Worm (Caenorhabditis elegans): ENCODE data around the gene kars-1.

The kars-1 gene

DNA sequence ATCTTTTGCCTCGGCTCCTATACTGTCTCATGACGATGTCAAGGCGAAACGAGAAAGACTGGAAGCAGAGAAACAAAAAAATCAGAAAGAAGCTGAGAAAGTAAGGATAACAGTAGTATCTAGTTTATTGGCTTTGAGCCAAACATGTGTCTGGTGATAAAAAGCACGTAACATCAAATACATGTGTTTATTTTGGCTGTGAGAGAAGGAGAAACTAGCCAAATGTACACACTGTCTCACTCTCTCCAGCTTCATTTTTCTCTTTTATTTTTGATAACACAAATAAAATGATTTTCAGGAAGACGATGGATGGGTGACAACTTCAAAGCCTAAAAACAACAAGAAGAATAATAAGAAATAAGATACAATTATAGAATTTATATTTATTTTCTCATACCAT, 42.7 kb downstream of the kars-1 start:
- TF ChIP-seq mep-1 (tag; optimal IDR thresholded peaks at IDR 0.05) = no peak
- TF ChIP-seq ces-1 (GFP tag; optimal IDR thresholded peaks at IDR 0.05) = no peak
- no peak for TF ChIP-seq nhr-12 (tag; optimal IDR thresholded peaks at IDR 0.05)
- no peak for TF ChIP-seq ceh-39 (tag; optimal IDR thresholded peaks at IDR 0.05)
- no peak for TF ChIP-seq mls-2 (tag; optimal IDR thresholded peaks at IDR 0.05)
- no peak for TF ChIP-seq nhr-28 (tag; optimal IDR thresholded peaks at IDR 0.05)
- no peak for TF ChIP-seq elt-1 (tag; optimal IDR thresholded peaks at IDR 0.05; ENCODE audit: borderline replicate concordance, insufficient read depth)
- no peak for TF ChIP-seq unc-39 (tag; optimal IDR thresholded peaks at IDR 0.05)
- no peak for TF ChIP-seq ceh-83 (GFP tag; optimal IDR thresholded peaks at IDR 0.05)
- no peak for TF ChIP-seq nhr-237 (tag; optimal IDR thresholded peaks at IDR 0.05)
- TF ChIP-seq ceh-43 (GFP tag; optimal IDR thresholded peaks at IDR 0.05) = no peak
- no peak for TF ChIP-seq zip-8 (tag; optimal IDR thresholded peaks at IDR 0.05)
- TF ChIP-seq unc-62 (GFP tag; optimal IDR thresholded peaks at IDR 0.05) = no peak

DNA sequence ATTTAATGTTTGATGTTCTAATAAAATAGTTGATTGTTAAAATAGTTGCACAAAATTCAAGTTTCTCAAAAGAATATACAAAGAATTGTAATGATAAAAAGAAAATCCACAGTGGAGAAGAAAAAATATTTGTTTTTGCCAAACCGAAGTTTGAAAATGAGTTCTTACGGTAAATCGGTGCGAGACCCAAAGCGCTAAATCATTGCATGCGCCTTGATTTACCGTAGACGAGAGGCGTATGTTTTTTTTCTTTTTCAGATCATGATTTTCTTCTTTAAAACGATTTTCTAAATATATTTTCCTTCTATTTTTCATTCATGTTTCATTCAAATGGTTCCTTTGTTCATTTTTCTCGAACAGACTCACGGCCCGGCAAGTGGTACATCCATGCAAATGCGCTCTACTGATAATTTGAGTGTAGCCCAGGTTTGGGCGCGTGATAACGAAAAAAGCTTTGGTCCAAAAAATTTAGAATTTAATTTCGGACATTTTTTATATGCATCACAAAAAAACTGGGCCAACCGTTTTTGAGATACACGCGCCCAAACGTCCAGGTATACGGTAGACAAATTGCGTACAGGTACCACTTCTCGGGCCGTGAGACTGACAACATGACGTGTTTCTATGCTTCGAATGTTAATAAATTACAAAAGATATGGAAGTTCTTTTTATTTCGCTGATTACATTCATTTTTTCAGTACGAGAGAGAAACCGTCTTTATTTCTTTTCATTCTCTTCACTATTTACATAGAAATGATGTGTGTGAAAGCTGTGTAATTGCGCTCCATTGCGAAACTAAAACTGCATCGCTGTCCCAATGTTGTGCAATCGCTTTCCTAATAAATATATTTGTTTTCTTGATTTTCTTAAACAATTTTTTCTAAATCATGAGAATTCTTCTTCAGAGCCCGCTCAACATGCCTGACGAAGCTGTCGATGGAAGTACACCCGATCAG, 47.0 kb downstream of the kars-1 start, which contains the start of gene znf-598:
Gene znf-598 (plus strand): TSS at position 906 of the 956 bp plus-strand sequence.
- TF ChIP-seq lin-13 (tag; optimal IDR thresholded peaks at IDR 0.05) = no peak
- peak; percentile 29 for TF ChIP-seq mep-1 (tag; optimal IDR thresholded peaks at IDR 0.05)
- no peak for TF ChIP-seq mls-2 (tag; optimal IDR thresholded peaks at IDR 0.05)
- peak; percentile 65 for TF ChIP-seq pha-4 (tag; optimal IDR thresholded peaks at IDR 0.05)
- peak; percentile 1 for TF ChIP-seq sptf-1 (tag; optimal IDR thresholded peaks at IDR 0.05)
- no peak for TF ChIP-seq zip-8 (tag; optimal IDR thresholded peaks at IDR 0.05)
- no peak for TF ChIP-seq ces-1 (GFP tag; optimal IDR thresholded peaks at IDR 0.05)
- peak; percentile 21 for TF ChIP-seq lsy-2 (tag; optimal IDR thresholded peaks at IDR 0.05)
- TF ChIP-seq unc-62 (GFP tag; optimal IDR thresholded peaks at IDR 0.05) = no peak

DNA sequence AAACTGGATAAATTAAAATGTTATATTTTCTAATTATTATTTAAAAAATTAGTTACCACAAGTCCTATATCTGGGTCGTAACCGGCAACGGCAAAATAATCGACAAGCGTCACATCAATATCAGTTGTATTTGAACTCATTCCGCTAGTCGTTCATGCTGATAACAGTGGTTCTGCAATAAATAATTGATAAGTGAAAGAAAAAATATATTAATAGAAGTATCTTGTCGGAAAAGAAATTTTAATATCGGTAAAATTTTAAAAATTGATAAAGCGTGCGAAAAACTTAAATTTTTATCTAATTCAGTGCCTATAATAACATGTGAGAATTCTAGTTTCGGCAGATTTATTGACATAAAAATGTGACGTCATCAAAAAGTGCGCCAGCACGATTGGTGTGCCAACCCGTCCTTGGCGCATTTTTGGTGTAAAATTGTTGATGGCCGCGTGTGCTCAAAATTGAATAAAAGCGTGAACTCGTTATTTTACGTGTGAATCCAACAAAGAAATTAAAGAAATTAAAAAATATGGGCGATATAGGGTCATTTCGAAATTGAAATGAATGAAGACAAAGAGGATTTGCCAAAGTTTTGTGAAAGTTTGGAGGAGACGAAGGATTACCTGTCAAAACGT, 49.7 kb downstream of the kars-1 start, which contains the start of the genes lst-6 and lst-5:
Gene lst-6 (minus strand): TSS at position 140 of the 632 bp plus-strand sequence.
Gene lst-5 (plus strand): TSS at position 544 of the 632 bp plus-strand sequence.
- TF ChIP-seq mep-1 (tag; optimal IDR thresholded peaks at IDR 0.05) (peak; percentile 47), elt-1 (tag; optimal IDR thresholded peaks at IDR 0.05; ENCODE audit: borderline replicate concordance, insufficient read depth) (no peak), hlh-1 (tag; optimal IDR thresholded peaks at IDR 0.05) (no peak), ces-1 (GFP tag; optimal IDR thresholded peaks at IDR 0.05) (peak; percentile 60), lin-13 (tag; optimal IDR thresholded peaks at IDR 0.05) (peak; percentile 22), pha-4 (tag; optimal IDR thresholded peaks at IDR 0.05) (peak; percentile 19), unc-62 (GFP tag; optimal IDR thresholded peaks at IDR 0.05) (peak; percentile 38), nhr-12 (tag; optimal IDR thresholded peaks at IDR 0.05) (no peak), lsy-2 (tag; optimal IDR thresholded peaks at IDR 0.05) (peak; percentile 50), sptf-1 (tag; optimal IDR thresholded peaks at IDR 0.05) (peak; percentile 33), zip-8 (tag; optimal IDR thresholded peaks at IDR 0.05) (peak; percentile 70), unc-39 (tag; optimal IDR thresholded peaks at IDR 0.05) (no peak)
